Fruit fly (Drosophila melanogaster) whole organism, prepupa: ENCODE results near the gene Argk2.

Experiments used
- Blimp-1 ChIP-seq: fragments of 200-800 bp; sonication (Bioruptor generic); optimal IDR thresholded peaks from 3 replicates; lab custom pipeline; 2017; ENCODE audit warnings: missing biosample characterization, missing genetic modification characterization, mild to moderate bottlenecking, moderate library complexity, missing genetic modification reagents
- CG15336 ChIP-seq: fragments of 200-800 bp; sonication (Bioruptor generic); IDR thresholded peaks from 2 replicates; pipeline ENCODE4 v1.3.6; 2022; ENCODE audit warnings: missing biosample characterization, missing genetic modification characterization
- CG16779 ChIP-seq: fragments of 200-800 bp; sonication (Bioruptor generic); optimal IDR thresholded peaks from 3 replicates; lab custom pipeline; 2017; ENCODE audit warnings: missing biosample characterization, mild to moderate bottlenecking, missing genetic modification characterization
- CG31627 ChIP-seq: fragments of 200-800 bp; sonication (Bioruptor generic); optimal IDR thresholded peaks from 3 replicates; lab custom pipeline; 2016; ENCODE audit warnings: missing biosample characterization, missing genetic modification characterization
- CG9139 ChIP-seq: fragments of 200-800 bp; sonication (Bioruptor generic); optimal IDR thresholded peaks from 3 replicates; lab custom pipeline; 2017; ENCODE audit warnings: missing biosample characterization, mild to moderate bottlenecking, missing genetic modification characterization
- Eip93F ChIP-seq: fragments of 200-800 bp; sonication (Bioruptor generic); optimal IDR thresholded peaks from 2 replicates; lab custom pipeline; 2016; ENCODE audit warnings: missing biosample characterization, mild to moderate bottlenecking, missing genetic modification characterization
- Gug ChIP-seq: fragments of 200-800 bp; sonication (Bioruptor generic); IDR thresholded peaks from 2 replicates; pipeline ENCODE4 v1.3.6; 2022; ENCODE audit warnings: missing biosample characterization, missing genetic modification characterization
- Sox102F ChIP-seq: fragments of 200-800 bp; sonication (Bioruptor generic); optimal IDR thresholded peaks from 2 replicates; lab custom pipeline; 2016; ENCODE audit warnings: missing biosample characterization, mild to moderate bottlenecking, missing genetic modification characterization
- Sox15 ChIP-seq: fragments of 200-800 bp; sonication (Bioruptor generic); optimal IDR thresholded peaks from 3 replicates; lab custom pipeline; 2016; ENCODE audit warnings: missing biosample characterization, missing genetic modification characterization
- acj6 ChIP-seq: fragments of 200-800 bp; sonication (Bioruptor generic); optimal IDR thresholded peaks from 3 replicates; lab custom pipeline; 2016; ENCODE audit warnings: missing biosample characterization, missing genetic modification characterization
- pdm3 ChIP-seq: fragments of 200-800 bp; sonication (Bioruptor generic); optimal IDR thresholded peaks from 3 replicates; lab custom pipeline; 2016; ENCODE audit warnings: missing biosample characterization, missing genetic modification characterization
- salr ChIP-seq, 2 experiments: fragments of 200-800 bp; sonication (Bioruptor generic); optimal IDR thresholded peaks; 3 replicates each; lab custom pipeline; 2016 to 2018; ENCODE audit warnings: missing biosample characterization in 2 of 2, missing genetic modification characterization in 2 of 2, mild to moderate bottlenecking in 1 of 2
- topi ChIP-seq: fragments of 200-800 bp; sonication (Bioruptor generic); optimal IDR thresholded peaks from 3 replicates; lab custom pipeline; 2016; ENCODE audit warnings: missing biosample characterization, missing genetic modification characterization

DNA sequence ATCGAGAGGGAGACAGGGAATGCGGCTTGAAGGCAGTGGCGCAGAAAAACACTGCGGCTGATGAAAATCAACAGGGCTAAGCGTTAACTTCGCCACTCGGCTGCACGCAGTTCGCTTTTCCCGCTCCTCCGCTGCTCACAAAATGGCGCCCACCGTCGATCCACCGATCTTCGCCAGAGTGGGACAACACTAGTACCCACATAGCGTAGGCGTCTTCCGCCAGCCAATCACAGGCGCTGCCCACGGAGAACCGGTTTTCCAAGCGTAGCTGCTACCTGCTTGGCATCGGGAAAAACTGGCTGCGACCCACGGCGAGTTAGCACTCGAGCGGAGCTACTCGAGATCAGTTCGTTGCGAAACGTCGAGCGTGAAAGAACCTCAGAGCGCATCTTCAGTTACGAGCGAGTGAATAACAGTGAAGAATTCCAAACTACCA is 6.2 kb upstream of the Argk2 start, which contains the start of gene Doc1:
- no peak for TF ChIP-seq Blimp-1
- no peak for TF ChIP-seq Sox15 (GFP tag; lab: Kevin White, UChicago)
- no peak for TF ChIP-seq CG9139 (GFP tag; lab: Kevin White, UChicago)
- no peak for TF ChIP-seq CG15336
- TF ChIP-seq acj6 (GFP tag; lab: Kevin White, UChicago), result no peak
- no peak for TF ChIP-seq pdm3 (GFP tag; lab: Kevin White, UChicago)
- no peak for TF ChIP-seq topi (GFP tag; lab: Kevin White, UChicago)
- no peak for TF ChIP-seq Sox102F
- TF ChIP-seq CG31627, result no peak
- no peak for TF ChIP-seq CG16779
- TF ChIP-seq Gug, result no peak
- TF ChIP-seq salr (GFP tag; optimal IDR thresholded peaks at IDR 0.05; lab: Kevin White, UChicago), result no peak
- no peak for TF ChIP-seq Eip93F (GFP tag; lab: Kevin White, UChicago)
